Fruit fly (Drosophila melanogaster) S2 (cell line): ENCODE results near the gene CG43155.

Experiments used
- CG8478 ChIP-seq: fragments of >200 bp; optimal IDR thresholded peaks from 2 replicates; lab custom pipeline; 2018
- CTCF ChIP-seq, 2 experiments: fragments of >200 bp; optimal IDR thresholded peaks; 2 replicates each; lab custom pipeline; 2018

dm6 chrX:11494731-11495277, 35.2 kb downstream of the CG43155 start:
- TF ChIP-seq CG8478 (lab: Kevin White, UChicago) (no peak), CTCF (optimal IDR thresholded peaks at IDR 0.05; lab: Kevin White, UChicago) (no peak)
